Fruit fly (Drosophila melanogaster): ENCODE results near the gene TbCMF46.

DNA sequence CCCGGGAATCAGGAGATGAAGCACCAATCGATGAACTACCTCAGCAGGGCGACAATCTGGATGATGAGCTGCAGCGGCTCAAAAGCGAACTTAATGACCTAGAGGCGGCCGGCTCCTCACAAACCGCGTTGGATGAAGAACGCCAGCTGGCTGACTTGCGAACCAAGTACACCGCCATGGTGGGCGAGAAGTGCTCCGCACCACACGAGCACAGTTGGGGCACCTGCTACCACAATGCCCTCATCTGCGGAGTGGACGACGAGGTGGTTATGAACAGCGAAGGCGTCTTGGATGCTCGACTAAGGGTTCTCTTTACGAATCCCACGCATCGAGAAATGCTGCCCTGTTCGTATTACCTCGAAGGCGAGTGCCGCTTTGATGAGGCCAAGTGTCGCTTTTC lies 30.0 kb upstream of the TbCMF46 start:
- no peak for TF ChIP-seq Sin3A (optimal IDR thresholded peaks at IDR 0.05)
- no peak for TF ChIP-seq Myc (optimal IDR thresholded peaks at IDR 0.05)
- TF ChIP-seq h (optimal IDR thresholded peaks at IDR 0.05), result no peak
- no peak for TF ChIP-seq psq (optimal IDR thresholded peaks at IDR 0.05)

Data from Kc167 (cell line).